Worm (Caenorhabditis elegans) whole organism, L4/young adult: ENCODE measurements around the gene srlf-27.

Experiments used
- dao-5 ChIP-seq: sonication (generic microtip); optimal IDR thresholded peaks from 2 replicates; lab custom pipeline; 2016; ENCODE audit warnings: missing genotype, missing genetic modification characterization, moderate library complexity, missing compliant biosample characterization
- him-1 ChIP-seq: sonication (generic microtip); optimal IDR thresholded peaks from 2 replicates; lab custom pipeline; 2016; ENCODE audit warnings: missing genotype, missing genetic modification reagents, missing genetic modification characterization, missing compliant biosample characterization

ce11 chrIV:14637413-14637812, at the start of gene srlf-27:
- TF ChIP-seq him-1 (tag; lab: Kevin White, UChicago) = no peak
- no peak for TF ChIP-seq dao-5 (tag; lab: Kevin White, UChicago)
